Fruit fly (Drosophila melanogaster) whole organism, wandering third instar larva: ENCODE measurements around the gene CNMa.

Source experiments
- Abd-B ChIP-seq: fragments of >200 bp; optimal IDR thresholded peaks from 2 replicates; lab custom pipeline; 2017; ENCODE audit warnings: missing biosample characterization, missing genetic modification characterization
- CG32264 ChIP-seq: fragments of 200-800 bp; sonication (Bioruptor generic); optimal IDR thresholded peaks from 2 replicates; lab custom pipeline; 2016; ENCODE audit warnings: missing biosample characterization, missing genetic modification characterization
- CG9705 ChIP-seq: fragments of 200-800 bp; sonication (Bioruptor generic); optimal IDR thresholded peaks from 2 replicates; lab custom pipeline; 2018; ENCODE audit warnings: missing biosample characterization, mild to moderate bottlenecking, missing genetic modification characterization
- CrebA ChIP-seq: fragments of 200-800 bp; sonication (Bioruptor generic); optimal IDR thresholded peaks from 2 replicates; lab custom pipeline; 2016; ENCODE audit warnings: missing biosample characterization, mild to moderate bottlenecking, missing genetic modification characterization, borderline replicate concordance
- Dfd ChIP-seq: fragments of >200 bp; optimal IDR thresholded peaks from 2 replicates; lab custom pipeline; 2017; ENCODE audit warnings: missing biosample characterization, missing genetic modification characterization
- Dif ChIP-seq: fragments of 200-275, 200-300 bp; sonication (Bioruptor generic); optimal IDR thresholded peaks from 2 replicates; lab custom pipeline; 2018; ENCODE audit warnings: missing biosample characterization, missing genetic modification characterization; ENCODE audit not compliant: partially characterized antibody
- GATAd ChIP-seq: sonication (Bioruptor generic); optimal IDR thresholded peaks from 2 replicates; lab custom pipeline; 2016; ENCODE audit warnings: missing biosample characterization, missing genetic modification characterization
- HLH106 ChIP-seq: fragments of 200-800 bp; optimal IDR thresholded peaks from 3 replicates; lab custom pipeline; 2019; ENCODE audit warnings: missing biosample characterization, mild to moderate bottlenecking, missing genetic modification characterization, moderate library complexity
- Hnf4 ChIP-seq: fragments of 200-800 bp; sonication (Bioruptor generic); optimal IDR thresholded peaks from 2 replicates; lab custom pipeline; 2016; ENCODE audit warnings: missing biosample characterization, mild to moderate bottlenecking, missing genetic modification characterization
- Hr78 ChIP-seq: fragments of >200 bp; optimal IDR thresholded peaks from 2 replicates; lab custom pipeline; 2017; ENCODE audit warnings: missing biosample characterization, missing genetic modification characterization
- Hr83 ChIP-seq: fragments of 200-300 bp; sonication (Bioruptor generic); optimal IDR thresholded peaks from 2 replicates; lab custom pipeline; 2016; ENCODE audit warnings: missing biosample characterization, mild to moderate bottlenecking, missing genetic modification characterization, moderate library complexity; ENCODE audit not compliant: poor library complexity, severe bottlenecking
- Jra ChIP-seq: sonication (Bioruptor generic); optimal IDR thresholded peaks from 2 replicates; lab custom pipeline; 2016; ENCODE audit warnings: missing biosample characterization, missing genetic modification characterization
- Mio ChIP-seq: sonication (Bioruptor generic); optimal IDR thresholded peaks from 2 replicates; lab custom pipeline; 2016; ENCODE audit warnings: missing biosample characterization, missing genetic modification characterization
- Myc ChIP-seq: fragments of >200 bp; optimal IDR thresholded peaks from 2 replicates; lab custom pipeline; 2017
- N ChIP-seq: fragments of >200 bp; optimal IDR thresholded peaks from 2 replicates; lab custom pipeline; 2018; ENCODE audit warnings: missing biosample characterization, missing external identifiers, missing genetic modification characterization
- OdsH ChIP-seq: fragments of 200-800 bp; sonication (Bioruptor generic); optimal IDR thresholded peaks from 2 replicates; lab custom pipeline; 2016; ENCODE audit warnings: missing biosample characterization, mild to moderate bottlenecking, missing genetic modification characterization
- Sp1 ChIP-seq: fragments of 200-800 bp; sonication (Bioruptor generic); optimal IDR thresholded peaks from 3 replicates; lab custom pipeline; 2019; ENCODE audit warnings: missing biosample characterization, mild to moderate bottlenecking, missing genetic modification characterization, moderate library complexity
- Vsx2 ChIP-seq: fragments of 200-300, 225-300 bp; sonication (Bioruptor generic); optimal IDR thresholded peaks from 2 replicates; lab custom pipeline; 2018; ENCODE audit warnings: missing biosample characterization, missing genetic modification characterization; ENCODE audit not compliant: partially characterized antibody
- br ChIP-seq: fragments of 200-800 bp; sonication (Bioruptor generic); optimal IDR thresholded peaks from 2 replicates; lab custom pipeline; 2016; ENCODE audit warnings: missing biosample characterization, missing genetic modification characterization
- brk ChIP-seq: fragments of 200-800 bp; sonication (Bioruptor generic); optimal IDR thresholded peaks from 2 replicates; lab custom pipeline; 2016; ENCODE audit warnings: missing biosample characterization, mild to moderate bottlenecking, missing genetic modification characterization
- dl ChIP-seq, 2 experiments: fragments of 175-275, 200-275 bp in 1 of 2; fragments of 200-275 bp in 1 of 2; sonication (Bioruptor generic); optimal IDR thresholded peaks; lab custom pipeline; 2018; ENCODE audit warnings: mild to moderate bottlenecking in 2 of 2, missing biosample characterization in 2 of 2, missing genetic modification characterization in 2 of 2, moderate library complexity in 2 of 2; ENCODE audit not compliant: partially characterized antibody in 2 of 2, insufficient read depth in 1 of 2
- dmrt93B ChIP-seq: fragments of 200-800 bp; sonication (Bioruptor generic); optimal IDR thresholded peaks from 2 replicates; lab custom pipeline; 2018; ENCODE audit warnings: missing biosample characterization, mild to moderate bottlenecking, missing genetic modification characterization
- dsf ChIP-seq: sonication (Bioruptor generic); optimal IDR thresholded peaks from 2 replicates; lab custom pipeline; 2016; ENCODE audit warnings: missing biosample characterization, missing genetic modification characterization, borderline replicate concordance
- ey ChIP-seq: fragments of 200-800 bp; sonication (Bioruptor generic); optimal IDR thresholded peaks from 2 replicates; lab custom pipeline; 2016; ENCODE audit warnings: missing biosample characterization, missing genetic modification characterization
- foxo ChIP-seq, 2 experiments: fragments of 200-800 bp; sonication (Bioruptor generic); optimal IDR thresholded peaks; 2 replicates in 1 of 2; 3 replicates in 1 of 2; lab custom pipeline; 2016 to 2017; ENCODE audit warnings: missing biosample characterization in 2 of 2, missing genetic modification characterization in 2 of 2
- fru ChIP-seq: fragments of 200-800 bp; sonication (Bioruptor generic); optimal IDR thresholded peaks from 3 replicates; lab custom pipeline; 2016; ENCODE audit warnings: missing biosample characterization, mild to moderate bottlenecking, missing genetic modification characterization
- h ChIP-seq: fragments of 200-800 bp; sonication (Bioruptor generic); optimal IDR thresholded peaks from 3 replicates; lab custom pipeline; 2016; ENCODE audit warnings: missing biosample characterization, mild to moderate bottlenecking, missing genetic modification characterization
- jim ChIP-seq: fragments of 175-275, 200-325 bp; sonication (Bioruptor generic); optimal IDR thresholded peaks from 2 replicates; lab custom pipeline; 2016; ENCODE audit warnings: missing biosample characterization, mild to moderate bottlenecking, missing genetic modification characterization
- lola ChIP-seq: fragments of >200 bp; optimal IDR thresholded peaks from 2 replicates; lab custom pipeline; 2017; ENCODE audit warnings: missing biosample characterization, missing genetic modification characterization
- pan ChIP-seq: fragments of >200 bp; optimal IDR thresholded peaks from 2 replicates; lab custom pipeline; 2017
- psq ChIP-seq: fragments of 200-800 bp; sonication (Bioruptor generic); optimal IDR thresholded peaks from 3 replicates; lab custom pipeline; 2017; ENCODE audit warnings: missing biosample characterization, mild to moderate bottlenecking, missing genetic modification characterization, moderate library complexity
- rgr ChIP-seq: fragments of 200-800 bp; sonication (Bioruptor generic); optimal IDR thresholded peaks from 3 replicates; lab custom pipeline; 2016; ENCODE audit warnings: missing biosample characterization, mild to moderate bottlenecking, missing genetic modification characterization
- sage ChIP-seq: fragments of 200-800 bp; sonication (Bioruptor generic); optimal IDR thresholded peaks from 2 replicates; lab custom pipeline; 2016; ENCODE audit warnings: missing biosample characterization, mild to moderate bottlenecking, missing genetic modification characterization
- sv ChIP-seq: fragments of 200-800 bp; sonication (Bioruptor generic); optimal IDR thresholded peaks from 3 replicates; lab custom pipeline; 2016; ENCODE audit warnings: missing biosample characterization, missing genetic modification characterization
- tai ChIP-seq: sonication (Bioruptor generic); optimal IDR thresholded peaks from 2 replicates; lab custom pipeline; 2016; ENCODE audit warnings: missing biosample characterization, missing genetic modification characterization
- usp ChIP-seq: fragments of >200 bp; optimal IDR thresholded peaks from 2 replicates; lab custom pipeline; 2017; ENCODE audit warnings: missing biosample characterization, missing genetic modification characterization
- woc ChIP-seq: sonication (Bioruptor generic); optimal IDR thresholded peaks from 2 replicates; lab custom pipeline; 2016; ENCODE audit warnings: missing biosample characterization, mild to moderate bottlenecking, missing genetic modification characterization

Gene CNMa

dm6 chr3L:1869719-1870118 is 14.3 kb upstream of the CNMa start, which contains the start of gene CG13924:
TSS of gene CG13924 (plus strand) at chr3L:1870019.
- TF ChIP-seq dl (GFP tag; optimal IDR thresholded peaks at IDR 0.05; lab: Kevin White, UChicago; ENCODE audit: insufficient read depth in 1 of 2, partially characterized antibody in 2 of 2): no peak
- TF ChIP-seq Myc: no peak
- no peak for TF ChIP-seq Abd-B (GFP tag; lab: Kevin White, UChicago)
- TF ChIP-seq brk (GFP tag; lab: Kevin White, UChicago): no peak
- no peak for TF ChIP-seq woc
- no peak for TF ChIP-seq N (GFP tag; lab: Kevin White, UChicago)
- no peak for TF ChIP-seq dmrt93B (GFP tag; lab: Kevin White, UChicago)
- TF ChIP-seq lola: no peak

dm6 chr3L:1868841-1869240 is 13.4 kb upstream of the CNMa start:
- TF ChIP-seq OdsH (GFP tag; lab: Kevin White, UChicago) (peak; percentile 13), br (GFP tag; lab: Kevin White, UChicago) (peak; percentile 6), h (GFP tag; lab: Kevin White, UChicago) (peak; percentile 42), dl (GFP tag; optimal IDR thresholded peaks at IDR 0.05; lab: Kevin White, UChicago; ENCODE audit: insufficient read depth in 1 of 2, partially characterized antibody in 2 of 2) (no peak), Hnf4 (GFP tag; lab: Kevin White, UChicago) (no peak), tai (GFP tag; lab: Kevin White, UChicago) (no peak), lola (no peak), HLH106 (tag; lab: Kevin White, UChicago) (peak; percentile 43), rgr (peak; percentile 28), Sp1 (GFP tag; lab: Kevin White, UChicago) (no peak), ey (peak; percentile 4), Mio (GFP tag; lab: Kevin White, UChicago) (no peak), sage (GFP tag; lab: Kevin White, UChicago) (no peak), Dfd (GFP tag; lab: Kevin White, UChicago) (no peak)

dm6 chr3L:1866021-1866811 is 10.8 kb upstream of the CNMa start:
- TF ChIP-seq Hnf4 (GFP tag; lab: Kevin White, UChicago): peak; percentile 65
- TF ChIP-seq Mio (GFP tag; lab: Kevin White, UChicago): no peak
- no peak for TF ChIP-seq sv (GFP tag; lab: Kevin White, UChicago)
- no peak for TF ChIP-seq h (GFP tag; lab: Kevin White, UChicago)
- TF ChIP-seq Dif (GFP tag; lab: Kevin White, UChicago): no peak

DNA sequence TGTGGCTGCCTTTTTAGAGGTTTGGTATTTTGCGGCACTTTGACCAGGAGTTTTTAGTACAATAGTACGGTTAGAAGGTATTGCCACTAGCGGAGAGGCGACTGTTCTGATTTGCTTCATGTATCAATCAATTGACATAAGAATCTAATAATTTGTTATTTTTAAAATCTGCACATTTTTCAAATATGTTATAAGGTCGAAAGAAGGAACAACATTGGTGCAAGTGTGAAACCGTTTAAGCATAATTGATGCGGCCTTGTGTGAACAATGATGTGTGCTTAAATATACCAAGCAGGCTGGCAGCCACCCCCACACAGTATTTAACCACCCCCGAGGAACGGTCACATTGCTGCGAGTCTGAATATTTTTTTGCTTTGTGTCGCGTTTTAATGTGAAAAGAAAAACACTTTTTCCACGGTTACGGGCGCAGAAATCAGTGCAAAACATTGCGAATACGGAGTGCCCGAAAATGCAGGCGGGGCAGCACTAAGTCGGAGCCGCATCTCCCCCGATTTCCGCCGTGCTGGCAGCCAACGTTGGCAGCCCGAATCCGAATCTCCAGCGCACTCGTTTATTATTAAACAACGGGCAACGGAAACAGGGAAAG is 9.8 kb upstream of the CNMa start, which contains the start of the genes HBS1 and CG12025:
Gene HBS1 (minus strand): TSS at position 120 of the 607 bp plus-strand sequence.
Gene CG12025 (plus strand): TSS at position 310 of the 607 bp plus-strand sequence.
- TF ChIP-seq Hr78 (GFP tag; lab: Kevin White, UChicago) (peak; percentile 4), Hr83 (GFP tag; lab: Kevin White, UChicago) (no peak), foxo (GFP tag; optimal IDR thresholded peaks at IDR 0.05; lab: Kevin White, UChicago) (peak in 1 of 2 experiments; percentile 59), dsf (GFP tag; lab: Kevin White, UChicago) (no peak), woc (peak; percentile 66), Dif (GFP tag; lab: Kevin White, UChicago) (no peak), tai (GFP tag; lab: Kevin White, UChicago) (no peak), CG9705 (peak; percentile 45), ey (peak; percentile 55), fru (GFP tag; lab: Kevin White, UChicago) (peak; percentile 14), pan (lab: Kevin White, UChicago) (no peak), jim (GFP tag; lab: Kevin White, UChicago) (no peak), sage (GFP tag; lab: Kevin White, UChicago) (no peak), lola (no peak), Abd-B (GFP tag; lab: Kevin White, UChicago) (no peak), Mio (GFP tag; lab: Kevin White, UChicago) (no peak), Vsx2 (GFP tag; lab: Kevin White, UChicago) (no peak), Jra (GFP tag; lab: Kevin White, UChicago) (peak; percentile 13), psq (GFP tag; lab: Kevin White, UChicago) (no peak), dl (GFP tag; optimal IDR thresholded peaks at IDR 0.05; lab: Kevin White, UChicago; ENCODE audit: insufficient read depth in 1 of 2, partially characterized antibody in 2 of 2) (no peak), br (GFP tag; lab: Kevin White, UChicago) (no peak), GATAd (GFP tag; lab: Kevin White, UChicago) (no peak), dmrt93B (GFP tag; lab: Kevin White, UChicago) (peak; percentile 41), Dfd (GFP tag; lab: Kevin White, UChicago) (no peak), CG32264 (GFP tag; lab: Kevin White, UChicago) (no peak), rgr (peak; percentile 32), Myc (no peak), Sp1 (GFP tag; lab: Kevin White, UChicago) (peak; percentile 44), OdsH (GFP tag; lab: Kevin White, UChicago) (no peak), usp (GFP tag; lab: Kevin White, UChicago) (no peak), brk (GFP tag; lab: Kevin White, UChicago) (no peak), Hnf4 (GFP tag; lab: Kevin White, UChicago) (peak; percentile 16), CrebA (GFP tag; lab: Kevin White, UChicago) (no peak), N (GFP tag; lab: Kevin White, UChicago) (peak; percentile 53), sv (GFP tag; lab: Kevin White, UChicago) (peak; percentile 5), h (GFP tag; lab: Kevin White, UChicago) (peak; percentile 53)
